Fruit fly (Drosophila melanogaster) ovary, adult (tissue): ENCODE data around the gene CG17784.
A peak's percentile ranks its signal among the peaks of the same experiment; 100 is the strongest.

Experiments used
- CG17801 ChIP-seq: fragments of 200-800 bp; optimal IDR thresholded peaks from 2 replicates; lab custom pipeline; 2019; ENCODE audit warnings: missing biosample characterization, mild to moderate bottlenecking, missing genetic modification characterization, moderate library complexity; ENCODE audit not compliant: partially characterized antibody

CG17784 gene

DNA sequence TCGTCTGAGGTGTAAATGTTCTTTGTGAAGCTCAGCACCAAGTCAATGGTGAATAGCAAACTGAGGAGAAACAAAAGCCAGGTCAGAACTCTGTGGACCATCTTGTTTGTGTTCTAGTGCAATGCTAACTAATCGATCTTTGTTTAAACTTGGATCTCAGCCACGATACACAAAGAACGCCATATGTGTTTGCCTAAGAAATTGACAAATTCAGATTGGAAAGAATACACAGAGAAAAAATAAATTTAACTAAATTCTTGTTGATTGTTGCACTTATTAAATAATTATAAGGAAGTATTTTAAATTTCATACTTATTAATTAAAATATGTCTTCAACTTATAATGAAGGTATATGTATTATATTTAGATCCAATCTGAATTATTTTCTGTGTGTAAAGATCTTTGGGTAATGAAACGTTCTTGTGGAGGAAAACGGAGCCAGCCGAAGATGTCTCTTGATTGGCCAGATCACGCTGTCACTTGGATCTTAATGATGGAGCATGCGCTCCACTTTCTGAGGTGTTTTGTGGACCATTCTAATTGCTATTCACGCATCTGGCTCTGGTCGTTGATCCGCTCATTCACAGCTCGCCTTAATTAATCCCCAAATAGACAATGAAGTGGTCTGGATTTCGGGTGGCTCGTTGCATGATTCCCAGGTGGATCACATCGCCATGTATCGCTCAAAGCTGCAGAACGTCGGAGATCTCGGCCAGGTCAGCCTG, at the start of gene CG17784, which contains the start of gene CG13613:
TSS of gene CG17784 (minus strand) at position 101 of the 725 bp plus-strand sequence.
TSS of gene CG13613 (plus strand) at position 675 of the 725 bp plus-strand sequence.
- no peak for TF ChIP-seq CG17801

- peak; percentile 47 for TF ChIP-seq CG17801
Measured at dm6 chr3R:24392207-24392939, 27.6 kb upstream of the CG17784 start, which contains the start of gene CG13616. TSS of gene CG13616 (plus strand) at chr3R:24392889.

dm6 chr3R:24390239-24390638, 25.5 kb upstream of the CG17784 start, which contains the start of the genes CG5768 and CG13615:
TSS of gene CG5768 (minus strand) at chr3R:24390339.
TSS of gene CG13615 (plus strand) at chr3R:24390518.
- TF ChIP-seq CG17801, result no peak

DNA sequence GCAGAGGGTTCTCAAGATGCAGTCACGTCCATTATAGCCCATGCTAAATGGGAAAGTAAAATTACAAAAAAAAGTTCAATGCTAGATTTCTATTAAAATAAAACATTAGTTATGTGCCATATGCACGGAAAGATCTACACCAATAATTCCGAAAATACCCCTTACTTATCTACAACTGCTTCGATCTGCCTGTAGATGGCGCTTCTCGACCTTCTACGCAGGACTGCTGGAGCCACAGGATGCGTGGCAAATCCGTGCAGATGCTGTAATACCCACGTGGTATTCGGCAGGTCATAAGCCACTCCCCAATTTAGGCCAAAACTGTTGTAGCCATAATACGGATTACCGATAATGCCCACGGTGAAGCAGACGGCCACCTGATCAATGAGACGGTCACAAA, 21.7 kb upstream of the CG17784 start:
- TF ChIP-seq CG17801, result no peak

dm6 chr3R:24384952-24385351, 20.2 kb upstream of the CG17784 start, which contains the start of gene CG17780:
TSS of gene CG17780 (minus strand) at chr3R:24385052.
- no peak for TF ChIP-seq CG17801

- TF ChIP-seq CG17801, result no peak
Measured at dm6 chr3R:24376565-24376964, 11.8 kb upstream of the CG17784 start, which contains the start of gene CG33342. TSS of gene CG33342 (plus strand) at chr3R:24376865.

- TF ChIP-seq CG17801, result no peak
Measured at dm6 chr3R:24375561-24375960, 10.8 kb upstream of the CG17784 start, which contains the start of gene CG17781. TSS of gene CG17781 (minus strand) at chr3R:24375661.

dm6 chr3R:24372662-24373061, 7.9 kb upstream of the CG17784 start, which contains the start of gene CG17782:
TSS of gene CG17782 (minus strand) at chr3R:24372762.
- no peak for TF ChIP-seq CG17801

DNA sequence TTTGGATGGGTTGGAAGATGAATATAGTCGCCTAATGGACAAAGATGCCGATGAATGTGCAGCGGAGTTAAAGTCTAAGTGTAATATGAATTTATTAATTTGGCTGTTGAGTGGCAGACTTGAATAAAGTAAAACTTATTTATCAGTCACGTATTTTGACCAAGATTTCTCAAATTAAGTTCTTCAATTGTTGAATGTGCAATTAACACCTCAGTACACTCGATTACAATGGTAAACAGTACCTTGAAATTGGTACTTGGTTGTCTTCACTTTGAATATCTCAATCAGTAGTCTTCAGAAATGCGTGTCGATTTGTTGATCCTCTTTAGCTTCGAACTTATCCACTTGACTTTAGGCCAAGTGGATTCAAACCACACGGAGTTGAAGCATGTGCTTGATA, 4.5 kb upstream of the CG17784 start, which contains the start of gene CG13614:
TSS of gene CG13614 (plus strand) at position 301 of the 400 bp plus-strand sequence.
- no peak for TF ChIP-seq CG17801

dm6 chr3R:24368064-24368463, 3.3 kb upstream of the CG17784 start, which contains the start of the genes CG42812 and CG33341:
TSS of gene CG42812 (minus strand) at chr3R:24368164.
TSS of gene CG33341 (plus strand) at chr3R:24368358.
- TF ChIP-seq CG17801, result no peak

- no peak for TF ChIP-seq CG17801
Measured at dm6 chr3R:24367120-24367519, 2.3 kb upstream of the CG17784 start, which contains the start of gene CG42811. TSS of gene CG42811 (minus strand) at chr3R:24367220.

- no peak for TF ChIP-seq CG17801
Measured at dm6 chr3R:24362838-24363237, 1.9 kb downstream of the CG17784 start, which contains the start of gene CG33340. TSS of gene CG33340 (plus strand) at chr3R:24363138.

DNA sequence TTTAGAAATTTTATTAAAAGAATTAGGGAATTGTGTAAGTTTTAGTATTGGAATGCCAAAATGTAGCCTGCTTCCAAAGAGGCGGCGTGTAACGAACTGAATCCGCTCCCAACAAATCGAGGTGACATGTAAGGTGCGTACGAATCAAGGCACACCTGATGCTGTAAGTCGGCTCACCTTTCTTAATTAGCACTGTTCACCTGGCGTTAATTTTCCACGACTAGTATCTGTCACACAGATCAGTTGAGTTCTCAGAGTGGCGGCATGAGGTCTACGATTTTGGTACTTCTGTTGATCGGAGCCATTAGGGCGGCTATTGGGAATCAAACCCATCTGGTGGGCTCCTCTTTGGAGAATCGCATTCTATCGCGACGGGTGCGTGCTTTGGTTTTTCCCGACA, 3.2 kb downstream of the CG17784 start, which contains the start of the genes CG5762 and CG33339:
TSS of gene CG5762 (minus strand) at position 101 of the 400 bp plus-strand sequence.
TSS of gene CG33339 (plus strand) at position 265 of the 400 bp plus-strand sequence.
- TF ChIP-seq CG17801, result no peak

DNA sequence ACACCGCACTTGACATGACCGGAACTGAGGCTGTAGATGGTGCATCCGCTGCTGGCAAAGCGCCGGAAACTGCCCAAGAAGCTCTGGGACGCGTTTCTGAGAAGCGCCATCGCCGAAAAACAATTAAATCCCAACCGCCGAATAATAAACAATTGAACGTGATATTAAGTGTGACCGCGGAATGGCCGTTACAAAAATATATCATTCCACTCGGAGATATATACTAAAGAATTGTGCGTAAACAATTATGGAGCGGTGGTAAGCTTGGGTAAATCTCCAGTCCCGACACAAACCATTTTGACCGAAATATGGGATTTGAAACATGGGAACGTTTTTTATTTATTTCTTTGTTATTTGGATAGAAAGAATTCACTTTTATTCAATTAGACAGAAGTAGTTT, 4.8 kb downstream of the CG17784 start, which contains the start of gene CG18528:
TSS of gene CG18528 (minus strand) at position 188 of the 400 bp plus-strand sequence.
- TF ChIP-seq CG17801, result no peak

DNA sequence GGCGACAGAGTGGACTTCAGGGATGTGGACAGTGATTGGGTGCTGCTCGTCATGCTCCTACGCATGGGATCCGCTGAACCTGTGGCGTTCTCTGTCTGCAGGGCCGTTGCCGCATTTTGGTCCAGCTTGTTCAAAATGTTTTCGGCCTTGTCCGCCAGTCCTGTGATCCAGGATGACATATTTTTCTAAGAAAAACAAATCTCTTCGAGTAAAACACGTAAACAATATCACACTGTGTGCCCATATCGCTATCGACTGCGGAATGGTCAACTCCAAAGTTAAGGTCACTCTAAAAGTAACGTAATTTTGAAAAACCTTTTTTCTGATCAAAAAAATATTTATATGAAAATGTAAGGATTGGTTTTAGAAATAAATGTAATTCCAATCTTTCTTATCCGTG, 7.1 kb downstream of the CG17784 start, which contains the start of gene Golgin84:
TSS of gene Golgin84 (minus strand) at position 241 of the 400 bp plus-strand sequence.
- no peak for TF ChIP-seq CG17801

dm6 chr3R:24353448-24353847, 11.3 kb downstream of the CG17784 start:
- TF ChIP-seq CG17801, result no peak
